Worm (Caenorhabditis elegans): ENCODE data around the gene C14C10.1.

DNA sequence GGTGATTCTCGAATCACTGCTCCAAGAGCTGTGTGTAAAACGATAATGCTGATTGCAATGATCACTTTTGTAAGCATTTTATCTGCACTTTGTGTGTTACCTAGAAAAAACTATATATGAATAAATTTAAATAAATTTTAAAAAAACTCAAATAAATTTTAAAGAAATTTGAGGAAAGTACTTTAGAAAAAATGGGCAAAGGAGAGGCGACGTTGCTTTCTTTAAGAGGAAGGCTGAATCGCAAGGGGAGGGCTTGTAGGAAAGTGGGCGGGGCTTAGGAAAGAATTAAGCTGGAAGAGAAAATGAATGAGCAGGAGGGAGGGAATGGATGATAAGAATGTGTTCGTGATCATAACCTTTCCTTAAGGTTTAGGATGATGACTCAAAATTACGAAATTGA, 20.3 kb upstream of the C14C10.1 start, which contains the start of gene E02A10.4:
- no peak for TF ChIP-seq ztf-23 (GFP tag; IDR thresholded peaks at IDR 0.05)
- TF ChIP-seq cog-1 (tag; optimal IDR thresholded peaks at IDR 0.05), result no peak
- TF ChIP-seq med-1 (GFP tag; optimal IDR thresholded peaks at IDR 0.05; ENCODE audit: insufficient read depth), result no peak
- no peak for TF ChIP-seq flt-1 (GFP tag; IDR thresholded peaks at IDR 0.05)

Data from whole organism, midembryonic.